Fruit fly (Drosophila melanogaster) whole organism, prepupa: Measurements from ENCODE around the gene ppk26.

ENCODE experiments used
- Eip78C ChIP-seq: fragments of 200-800 bp; sonication (Bioruptor generic); peaks from one replicate; lab custom pipeline; 2016; ENCODE audit warnings: missing biosample characterization, missing genetic modification characterization
- Gug ChIP-seq: fragments of 200-800 bp; sonication (Bioruptor generic); IDR thresholded peaks from 2 replicates; pipeline ENCODE4 v1.3.6; 2022; ENCODE audit warnings: missing biosample characterization, missing genetic modification characterization
- OdsH ChIP-seq: fragments of 200-800 bp; sonication (Bioruptor generic); optimal IDR thresholded peaks from 3 replicates; lab custom pipeline; 2016; ENCODE audit warnings: missing biosample characterization, missing genetic modification characterization
- Sox102F ChIP-seq: fragments of 200-800 bp; sonication (Bioruptor generic); optimal IDR thresholded peaks from 2 replicates; lab custom pipeline; 2016; ENCODE audit warnings: missing biosample characterization, mild to moderate bottlenecking, missing genetic modification characterization
- cyc ChIP-seq: fragments of 200-800 bp; sonication (Bioruptor generic); optimal IDR thresholded peaks from 3 replicates; lab custom pipeline; 2016; ENCODE audit warnings: missing biosample characterization, missing genetic modification characterization

DNA sequence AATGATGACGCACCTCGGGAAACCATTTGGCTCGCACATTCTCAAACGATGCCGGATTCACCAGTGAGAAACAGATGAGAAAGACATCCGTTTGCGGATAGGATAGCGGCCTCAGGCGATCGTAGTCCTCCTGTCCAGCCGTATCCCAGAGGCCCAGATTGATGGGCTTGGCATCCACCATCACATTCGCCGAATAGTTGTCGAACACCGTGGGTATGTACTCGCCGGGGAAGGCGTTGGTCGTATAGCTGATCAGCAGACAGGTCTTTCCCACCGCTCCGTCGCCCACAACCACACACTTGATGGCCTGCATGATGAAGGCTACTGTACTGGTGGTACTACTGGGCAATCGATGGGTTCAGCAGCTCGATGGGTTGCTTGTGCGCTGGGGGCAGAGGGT is 21.8 kb upstream of the ppk26 start:
- TF ChIP-seq cyc (GFP tag; lab: Kevin White, UChicago) (no peak), Sox102F (GFP tag; lab: Kevin White, UChicago) (no peak), Gug (no peak), OdsH (GFP tag; lab: Kevin White, UChicago) (no peak), Eip78C (GFP tag; lab: Kevin White, UChicago) (no peak)
